Worm (Caenorhabditis elegans): ENCODE data around the gene F56D5.3.

The F56D5.3 gene

ce11 chrIV:9367852-9368627, 29.3 kb upstream of the F56D5.3 start (continued):
- TF ChIP-seq sptf-2 (GFP tag; optimal IDR thresholded peaks at IDR 0.05) (no peak), ekl-4 (GFP tag; IDR thresholded peaks at IDR 0.05) (peak; percentile 31; the same call in 1 of the 2 replicates), let-526 (GFP tag; IDR thresholded peaks at IDR 0.05) (no peak), lin-26 (GFP tag; IDR thresholded peaks at IDR 0.05) (no peak), B0035.1 (tag; optimal IDR thresholded peaks at IDR 0.05) (no peak), madf-3 (GFP tag; IDR thresholded peaks at IDR 0.05) (no peak), hsf-1 (GFP tag; IDR thresholded peaks at IDR 0.05) (0 out of 2 replicates have a peak, but pooled peaks have one; percentile 16), attf-3 (GFP tag; conservative IDR thresholded peaks at IDR 0.05) (no peak), hmg-20 (GFP tag; IDR thresholded peaks at IDR 0.05) (no peak), madf-6 (GFP tag; IDR thresholded peaks at IDR 0.05) (peak; percentile 96), F57A8.1 (GFP tag; optimal IDR thresholded peaks at IDR 0.05) (no peak)

ce11 chrIV:9371126-9371525, 26.3 kb upstream of the F56D5.3 start, which contains the start of gene fbxc-58:
Gene fbxc-58, plus strand, starts transcription at chrIV:9371508.
- TF ChIP-seq nhr-80 (tag; optimal IDR thresholded peaks at IDR 0.05), result peak; percentile 33
- peak; percentile 96 for TF ChIP-seq unc-62 (GFP tag; optimal IDR thresholded peaks at IDR 0.05)
- peak; percentile 93 for TF ChIP-seq cebp-1 (GFP tag; IDR thresholded peaks at IDR 0.05)
- peak; percentile 93 for TF ChIP-seq cebp-1 (tag; optimal IDR thresholded peaks at IDR 0.05)
- no peak for TF ChIP-seq F23B12.7 (tag; optimal IDR thresholded peaks at IDR 0.05; ENCODE audit: insufficient read depth)

ce11 chrIV:9374529-9374928, 22.8 kb upstream of the F56D5.3 start, which contains the start of gene C10C5.3:
Gene C10C5.3, plus strand, starts transcription at chrIV:9374829.
- no peak for TF ChIP-seq ccch-3 (GFP tag; optimal IDR thresholded peaks at IDR 0.05)
- no peak for TF ChIP-seq Y67H2A.10 (GFP tag; conservative IDR thresholded peaks at IDR 0.05)
- TF ChIP-seq egrh-3 (GFP tag; IDR thresholded peaks at IDR 0.05), result no peak

- no peak for TF ChIP-seq C17E4.6 (GFP tag; IDR thresholded peaks at IDR 0.05)
- no peak for TF ChIP-seq snpc-4 (GFP tag; optimal IDR thresholded peaks at IDR 0.05)
- TF ChIP-seq snpc-4 (tag; optimal IDR thresholded peaks at IDR 0.05), result no peak
- peak; percentile 63; the same call in 1 of the 2 replicates for TF ChIP-seq K11D2.4 (GFP tag; IDR thresholded peaks at IDR 0.05)
- TF ChIP-seq ZK185.1 (tag; optimal IDR thresholded peaks at IDR 0.05; ENCODE audit: poor library complexity, severe bottlenecking), result no peak
- no peak for TF ChIP-seq lag-1 (GFP tag; IDR thresholded peaks at IDR 0.05)
- TF ChIP-seq lin-40 (tag; optimal IDR thresholded peaks at IDR 0.05), result peak; percentile 30
- TF ChIP-seq ceh-58 (GFP tag; IDR thresholded peaks at IDR 0.05), result no peak
- peak; percentile 56 for TF ChIP-seq ztf-26 (tag; optimal IDR thresholded peaks at IDR 0.05)
- no peak for TF ChIP-seq egl-44 (GFP tag; IDR thresholded peaks at IDR 0.05)
- no peak for TF ChIP-seq F52B5.7 (tag; optimal IDR thresholded peaks at IDR 0.05)
- no peak for TF ChIP-seq die-1 (tag; optimal IDR thresholded peaks at IDR 0.05)
- no peak for TF ChIP-seq efl-1 (GFP tag; optimal IDR thresholded peaks at IDR 0.05)
- no peak for TF ChIP-seq K12H6.12 (tag; optimal IDR thresholded peaks at IDR 0.05)
- no peak for TF ChIP-seq F22D6.2 (tag; optimal IDR thresholded peaks at IDR 0.05)
- peak; percentile 10 for TF ChIP-seq somi-1 (GFP tag; optimal IDR thresholded peaks at IDR 0.05)
- no peak for TF ChIP-seq sea-2 (GFP tag; IDR thresholded peaks at IDR 0.05)
Observed at ce11 chrIV:9376550-9376949, 20.8 kb upstream of the F56D5.3 start.

Data from whole organism, young adult.